ENCODE assay signal across 6 fruit fly cellular contexts in genomic region chr2L:414593-415399, dm6.
TF ChIP-seq lines count a peak whose summit lies in the region.

AP-2alpha (minus strand) TSS chr2L:414777.
ebi (plus strand) TSS chr2L:415067.

- TF ChIP-seq CTCF in S2 (optimal IDR thresholded peaks at IDR 0.05; lab: Kevin White, UChicago): peak; percentile 89
- peak; percentile 93 for TF ChIP-seq CTCF in whole organism, embryonic (GFP tag; optimal IDR thresholded peaks at IDR 0.05; lab: Kevin White, UChicago)

TF ChIP-seq in whole organism, adult, 20 proteins besides CTCF, POLR2A, EP300 and RAD21 (continues in another document):
- TF ChIP-seq cic (GFP tag; optimal IDR thresholded peaks at IDR 0.05; lab: Kevin White, UChicago): peak; percentile 64
- TF ChIP-seq CG11617 (GFP tag; optimal IDR thresholded peaks at IDR 0.05; lab: Kevin White, UChicago): peak; percentile 87
- peak; percentile 57 for TF ChIP-seq tj (GFP tag; optimal IDR thresholded peaks at IDR 0.05; lab: Kevin White, UChicago)
- peak; percentile 61 for TF ChIP-seq CG12768 (GFP tag; optimal IDR thresholded peaks at IDR 0.05; lab: Kevin White, UChicago)
- peak; percentile 74 for TF ChIP-seq CG7045 (GFP tag; optimal IDR thresholded peaks at IDR 0.05; lab: Kevin White, UChicago)
- TF ChIP-seq Hr96 (GFP tag; optimal IDR thresholded peaks at IDR 0.05; lab: Kevin White, UChicago): peak; percentile 93
- peak; percentile 83 for TF ChIP-seq CG7101 (tag; optimal IDR thresholded peaks at IDR 0.05; lab: Kevin White, UChicago)
- TF ChIP-seq cnc (optimal IDR thresholded peaks at IDR 0.05; lab: Kevin White, UChicago): no peak
- TF ChIP-seq ovo (GFP tag; optimal IDR thresholded peaks at IDR 0.05; lab: Kevin White, UChicago): peak; percentile 67
- peak; percentile 85 for TF ChIP-seq Crg-1 (GFP tag; optimal IDR thresholded peaks at IDR 0.05; lab: Kevin White, UChicago)
- peak; percentile 61 for TF ChIP-seq CG14711 (tag; optimal IDR thresholded peaks at IDR 0.05; lab: Kevin White, UChicago)
- peak; percentile 71 for TF ChIP-seq CG33017 (tag; optimal IDR thresholded peaks at IDR 0.05; lab: Kevin White, UChicago)
- TF ChIP-seq CG1620 (GFP tag; optimal IDR thresholded peaks at IDR 0.05; lab: Kevin White, UChicago): peak; percentile 94
- peak; percentile 62 for TF ChIP-seq pad (GFP tag; optimal IDR thresholded peaks at IDR 0.05; lab: Kevin White, UChicago)
- peak; percentile 81 for TF ChIP-seq Mnt (GFP tag; optimal IDR thresholded peaks at IDR 0.05; lab: Kevin White, UChicago)
- TF ChIP-seq bab1 (GFP tag; optimal IDR thresholded peaks at IDR 0.05; lab: Kevin White, UChicago): peak; percentile 71
- no peak for TF ChIP-seq kay (GFP tag; lab: Kevin White, UChicago; ENCODE audit: borderline replicate concordance)
- TF ChIP-seq CG5204 (GFP tag; optimal IDR thresholded peaks at IDR 0.05; lab: Kevin White, UChicago): peak; percentile 90

TF ChIP-seq in whole organism, embryonic, 481 proteins besides CTCF, POLR2A, EP300 and RAD21 (continues in another document):
- peak; percentile 69 for TF ChIP-seq CG18011 (GFP tag; optimal IDR thresholded peaks at IDR 0.05; lab: Kevin White, UChicago)
- peak; percentile 78 for TF ChIP-seq da (GFP tag; optimal IDR thresholded peaks at IDR 0.05; lab: Kevin White, UChicago)
- TF ChIP-seq CG9437 (GFP tag; optimal IDR thresholded peaks at IDR 0.05; lab: Kevin White, UChicago): peak; percentile 79
- no peak for TF ChIP-seq HLH4C (GFP tag; IDR thresholded peaks at IDR 0.05; lab: Robert Waterston, UW; ENCODE audit: partially characterized antibody)
- TF ChIP-seq tio (GFP tag; optimal IDR thresholded peaks at IDR 0.05; lab: Kevin White, UChicago): no peak
- TF ChIP-seq Opbp (GFP tag; IDR thresholded peaks at IDR 0.05; lab: Robert Waterston, UW; ENCODE audit: partially characterized antibody): peak; percentile 48; the same call in 1 of the 3 replicates
- peak; percentile 74; the same call in 2 of the 3 replicates for TF ChIP-seq CG7357 (GFP tag; IDR thresholded peaks at IDR 0.05; lab: Robert Waterston, UW)
- peak in 1 of 2 experiments; percentile 43 for TF ChIP-seq insv (GFP tag; optimal IDR thresholded peaks at IDR 0.05; lab: Kevin White, UChicago)
- peak; percentile 89 for TF ChIP-seq ewg (GFP tag; optimal IDR thresholded peaks at IDR 0.05; lab: Kevin White, UChicago)
- peak; percentile 79 for TF ChIP-seq ab (GFP tag; optimal IDR thresholded peaks at IDR 0.05; lab: Kevin White, UChicago)
- peak; percentile 92 for TF ChIP-seq hkb (optimal IDR thresholded peaks at IDR 0.05; lab: Kevin White, UChicago)
- peak; percentile 81 for TF ChIP-seq hkb (GFP tag; IDR thresholded peaks at IDR 0.05; lab: Robert Waterston, UW)
- peak; percentile 92 to 96 for TF ChIP-seq chif (GFP tag; optimal IDR thresholded peaks at IDR 0.05; lab: Kevin White, UChicago)
- peak; percentile 92 for TF ChIP-seq CG16815 (GFP tag; optimal IDR thresholded peaks at IDR 0.05; lab: Kevin White, UChicago)
- TF ChIP-seq Sry-δ (GFP tag; optimal IDR thresholded peaks at IDR 0.05; lab: Kevin White, UChicago): peak; percentile 74
- TF ChIP-seq jumu (GFP tag; optimal IDR thresholded peaks at IDR 0.05; lab: Kevin White, UChicago): peak; percentile 95
- peak; percentile 78 for TF ChIP-seq CG15601 (tag; optimal IDR thresholded peaks at IDR 0.05; lab: Kevin White, UChicago)

TF ChIP-seq in whole organism, prepupa, 60 proteins besides CTCF, POLR2A, EP300 and RAD21 (continues in another document):
- TF ChIP-seq CG34406 (GFP tag; optimal IDR thresholded peaks at IDR 0.05; lab: Kevin White, UChicago) (peak; percentile 81), Hr39 (GFP tag; optimal IDR thresholded peaks at IDR 0.05; lab: Kevin White, UChicago) (peak; percentile 96), CG31627 (GFP tag; optimal IDR thresholded peaks at IDR 0.05; lab: Kevin White, UChicago) (peak; percentile 97), CG6163 (GFP tag; IDR thresholded peaks at IDR 0.05; lab: Robert Waterston, UW) (peak; percentile 80), CG6808 (GFP tag; optimal IDR thresholded peaks at IDR 0.05; lab: Kevin White, UChicago) (peak; percentile 77), CG3919 (GFP tag; optimal IDR thresholded peaks at IDR 0.05; lab: Kevin White, UChicago) (peak; percentile 82), CG8119 (GFP tag; IDR thresholded peaks at IDR 0.05; lab: Robert Waterston, UW) (peak; percentile 83), esn (GFP tag; optimal IDR thresholded peaks at IDR 0.05; lab: Kevin White, UChicago) (peak; percentile 92), CG11762 (GFP tag; optimal IDR thresholded peaks at IDR 0.05; lab: Kevin White, UChicago; ENCODE audit: insufficient read depth) (peak; percentile 62), fd85E (GFP tag; optimal IDR thresholded peaks at IDR 0.05; lab: Kevin White, UChicago) (no peak), eg (GFP tag; IDR thresholded peaks at IDR 0.05; lab: Robert Waterston, UW) (peak; percentile 84), Ets21C (GFP tag; optimal IDR thresholded peaks at IDR 0.05; lab: Kevin White, UChicago) (peak; percentile 93), cyc (GFP tag; optimal IDR thresholded peaks at IDR 0.05; lab: Kevin White, UChicago) (peak; percentile 94), CG6854 (GFP tag; optimal IDR thresholded peaks at IDR 0.05; lab: Kevin White, UChicago) (peak; percentile 4), Eip78C (GFP tag; lab: Kevin White, UChicago) (peak; percentile 95), CG15336 (GFP tag; IDR thresholded peaks at IDR 0.05; lab: Robert Waterston, UW) (peak; percentile 77), Sox14 (GFP tag; optimal IDR thresholded peaks at IDR 0.05; lab: Kevin White, UChicago) (peak; percentile 92), CG4318 (GFP tag; optimal IDR thresholded peaks at IDR 0.05; lab: Kevin White, UChicago) (no peak), vri (GFP tag; optimal IDR thresholded peaks at IDR 0.05; lab: Kevin White, UChicago) (peak; percentile 74)

TF ChIP-seq in whole organism, pupa, 21 proteins besides CTCF, POLR2A, EP300 and RAD21 (continues in another document):
- TF ChIP-seq Pif1A (GFP tag; optimal IDR thresholded peaks at IDR 0.05; lab: Kevin White, UChicago) (peak; percentile 80), gl (tag; optimal IDR thresholded peaks at IDR 0.05; lab: Kevin White, UChicago) (no peak), Pif1B (GFP tag; optimal IDR thresholded peaks at IDR 0.05; lab: Kevin White, UChicago) (peak; percentile 44), CG10348 (GFP tag; IDR thresholded peaks at IDR 0.05; lab: Robert Waterston, UW) (no peak), CG9948 (tag; optimal IDR thresholded peaks at IDR 0.05; lab: Kevin White, UChicago) (peak; percentile 77), CG17806 (tag; optimal IDR thresholded peaks at IDR 0.05; lab: Kevin White, UChicago) (peak; percentile 58), D1 (tag; optimal IDR thresholded peaks at IDR 0.05; lab: Kevin White, UChicago) (no peak), CG8159 (tag; optimal IDR thresholded peaks at IDR 0.05; lab: Kevin White, UChicago) (peak; percentile 79), CG14655 (GFP tag; optimal IDR thresholded peaks at IDR 0.05; lab: Kevin White, UChicago) (peak; percentile 79), rn (GFP tag; IDR thresholded peaks at IDR 0.05; lab: Robert Waterston, UW) (peak; percentile 62; the same call in 1 of the 2 replicates), CG15710 (tag; optimal IDR thresholded peaks at IDR 0.05; lab: Kevin White, UChicago) (peak; percentile 87), fd96Ca (GFP tag; IDR thresholded peaks at IDR 0.05; lab: Robert Waterston, UW) (peak; percentile 88), EcR (GFP tag; optimal IDR thresholded peaks at IDR 0.05; lab: Kevin White, UChicago) (no peak), CG13204 (GFP tag; optimal IDR thresholded peaks at IDR 0.05; lab: Kevin White, UChicago) (no peak), Ets98B (GFP tag; IDR thresholded peaks at IDR 0.05; lab: Robert Waterston, UW) (no peak; the same call in 1 of the 2 replicates), CG4496 (GFP tag; IDR thresholded peaks at IDR 0.05; lab: Robert Waterston, UW) (peak; percentile 75), CG12605 (GFP tag; IDR thresholded peaks at IDR 0.05; lab: Robert Waterston, UW) (no peak; the same call in 1 of the 2 replicates), CG34367 (tag; optimal IDR thresholded peaks at IDR 0.05; lab: Kevin White, UChicago) (peak; percentile 73), CG8301 (tag; optimal IDR thresholded peaks at IDR 0.05; lab: Kevin White, UChicago) (peak; percentile 68), CG32121 (GFP tag; IDR thresholded peaks at IDR 0.05; lab: Robert Waterston, UW) (peak; percentile 64)

TF ChIP-seq in whole organism, wandering third instar larva, 38 proteins besides CTCF, POLR2A, EP300 and RAD21 (continues in another document):
- no peak for TF ChIP-seq Myc (optimal IDR thresholded peaks at IDR 0.05; lab: Kevin White, UChicago)
- peak; percentile 88 for TF ChIP-seq HLH106 (tag; optimal IDR thresholded peaks at IDR 0.05; lab: Kevin White, UChicago)
- no peak for TF ChIP-seq sage (GFP tag; optimal IDR thresholded peaks at IDR 0.05; lab: Kevin White, UChicago)
- no peak for TF ChIP-seq pan (optimal IDR thresholded peaks at IDR 0.05; lab: Kevin White, UChicago)
- TF ChIP-seq Jra (GFP tag; optimal IDR thresholded peaks at IDR 0.05; lab: Kevin White, UChicago): peak; percentile 71
- peak; percentile 88 for TF ChIP-seq Sp1 (GFP tag; optimal IDR thresholded peaks at IDR 0.05; lab: Kevin White, UChicago)
- TF ChIP-seq br (GFP tag; optimal IDR thresholded peaks at IDR 0.05; lab: Kevin White, UChicago): peak; percentile 89
- peak; percentile 69 for TF ChIP-seq dsf (GFP tag; optimal IDR thresholded peaks at IDR 0.05; lab: Kevin White, UChicago; ENCODE audit: borderline replicate concordance)
- TF ChIP-seq h (GFP tag; optimal IDR thresholded peaks at IDR 0.05; lab: Kevin White, UChicago): peak; percentile 89
- TF ChIP-seq lola (GFP tag; optimal IDR thresholded peaks at IDR 0.05; lab: Kevin White, UChicago): no peak
- TF ChIP-seq rgr (GFP tag; optimal IDR thresholded peaks at IDR 0.05; lab: Kevin White, UChicago): peak; percentile 83
- TF ChIP-seq ey (GFP tag; optimal IDR thresholded peaks at IDR 0.05; lab: Kevin White, UChicago): peak; percentile 89
- no peak for TF ChIP-seq jim (GFP tag; optimal IDR thresholded peaks at IDR 0.05; lab: Kevin White, UChicago)
- no peak for TF ChIP-seq Dfd (GFP tag; optimal IDR thresholded peaks at IDR 0.05; lab: Kevin White, UChicago)
- TF ChIP-seq brk (GFP tag; optimal IDR thresholded peaks at IDR 0.05; lab: Kevin White, UChicago): no peak
- TF ChIP-seq CrebA (GFP tag; optimal IDR thresholded peaks at IDR 0.05; lab: Kevin White, UChicago; ENCODE audit: borderline replicate concordance): no peak
- peak; percentile 94 for TF ChIP-seq fru (GFP tag; optimal IDR thresholded peaks at IDR 0.05; lab: Kevin White, UChicago)
- TF ChIP-seq usp (GFP tag; optimal IDR thresholded peaks at IDR 0.05; lab: Kevin White, UChicago): no peak
- peak; percentile 75 for TF ChIP-seq psq (GFP tag; optimal IDR thresholded peaks at IDR 0.05; lab: Kevin White, UChicago)
- peak; percentile 17 for TF ChIP-seq CG32264 (GFP tag; optimal IDR thresholded peaks at IDR 0.05; lab: Kevin White, UChicago)
- TF ChIP-seq Hr83 (GFP tag; optimal IDR thresholded peaks at IDR 0.05; lab: Kevin White, UChicago; ENCODE audit: poor library complexity, severe bottlenecking): no peak
- TF ChIP-seq woc (GFP tag; optimal IDR thresholded peaks at IDR 0.05; lab: Kevin White, UChicago): peak; percentile 97
- no peak for TF ChIP-seq N (GFP tag; optimal IDR thresholded peaks at IDR 0.05; lab: Kevin White, UChicago)
